Worm (Caenorhabditis elegans) whole organism, L3 larva: Measurements from ENCODE around the gene F37A8.1.
A peak's percentile ranks its signal among the peaks of the same experiment; 100 is the strongest.

Experiments used
- R02D3.7 ChIP-seq: fragments of 150-350 bp; optimal IDR thresholded peaks from 2 replicates; lab custom pipeline; 2014; ENCODE audit warnings: missing biosample characterization, missing genetic modification characterization
- ama-1 ChIP-seq: fragments of 150-350 bp; optimal IDR thresholded peaks from 2 replicates; lab custom pipeline; 2018
- ceh-28 ChIP-seq: fragments of 150-350 bp; optimal IDR thresholded peaks from 2 replicates; lab custom pipeline; 2014; ENCODE audit warnings: missing biosample characterization, missing genetic modification reagents, missing genetic modification characterization
- ceh-9 ChIP-seq: sonication (generic microtip); optimal IDR thresholded peaks from 2 replicates; lab custom pipeline; 2018; ENCODE audit warnings: missing biosample characterization, missing genetic modification characterization
- daf-12 ChIP-seq: fragments of 150-350 bp; optimal IDR thresholded peaks from 2 replicates; lab custom pipeline; 2014; ENCODE audit warnings: missing biosample characterization, missing genetic modification reagents, missing genetic modification characterization
- egl-5 ChIP-seq: fragments of 150-350 bp; optimal IDR thresholded peaks from 2 replicates; lab custom pipeline; 2017; ENCODE audit warnings: missing biosample characterization, missing genetic modification reagents, missing genetic modification characterization, inconsistent platforms
- elt-1 ChIP-seq: fragments of 150-350 bp; optimal IDR thresholded peaks from 2 replicates; lab custom pipeline; 2014; ENCODE audit warnings: missing biosample characterization, missing genetic modification characterization
- elt-3 ChIP-seq, 3 experiments: fragments of 150-350 bp in 1 of 3; sonication (generic microtip) in 2 of 3; optimal IDR thresholded peaks; 2 replicates in 2 of 3; 4 replicates in 1 of 3; lab custom pipeline; 2014 to 2017; ENCODE audit warnings: missing biosample characterization in 3 of 3, missing genetic modification characterization in 3 of 3
- fkh-10 ChIP-seq: sonication (generic microtip); optimal IDR thresholded peaks from 2 replicates; lab custom pipeline; 2017; ENCODE audit warnings: missing biosample characterization, missing genetic modification reagents, missing genetic modification characterization
- fos-1 ChIP-seq: fragments of 150-350 bp; optimal IDR thresholded peaks from 2 replicates; lab custom pipeline; 2014; ENCODE audit warnings: missing biosample characterization, missing genetic modification characterization
- jun-1 ChIP-seq: fragments of 150-350 bp; optimal IDR thresholded peaks from 2 replicates; lab custom pipeline; 2014; ENCODE audit warnings: missing biosample characterization, missing genetic modification reagents, missing genetic modification characterization
- lin-15B ChIP-seq: fragments of 150-350 bp; optimal IDR thresholded peaks from 2 replicates; lab custom pipeline; 2014; ENCODE audit warnings: missing biosample characterization, missing genetic modification characterization
- lsy-12 ChIP-seq: sonication (generic microtip); optimal IDR thresholded peaks from 2 replicates; lab custom pipeline; 2016; ENCODE audit warnings: mild to moderate bottlenecking, missing genetic modification characterization, missing compliant biosample characterization
- mdl-1 ChIP-seq: fragments of 150-350 bp; optimal IDR thresholded peaks from 2 replicates; lab custom pipeline; 2014; ENCODE audit warnings: missing biosample characterization, missing genetic modification characterization
- nfya-1 ChIP-seq: sonication (generic microtip); optimal IDR thresholded peaks from 2 replicates; lab custom pipeline; 2017; ENCODE audit warnings: missing genetic modification characterization, mild to moderate bottlenecking, missing compliant biosample characterization, antibody characterized with exemption, moderate library complexity; ENCODE audit not compliant: insufficient read depth
- nhr-12 ChIP-seq: fragments of 150-350 bp; optimal IDR thresholded peaks from 2 replicates; lab custom pipeline; 2014; ENCODE audit warnings: missing biosample characterization, missing genetic modification characterization
- nhr-237 ChIP-seq: fragments of 150-350 bp; optimal IDR thresholded peaks from 2 replicates; lab custom pipeline; 2014; ENCODE audit warnings: missing biosample characterization, missing genetic modification characterization
- nhr-25 ChIP-seq: sonication (generic microtip); optimal IDR thresholded peaks from 2 replicates; lab custom pipeline; 2017; ENCODE audit warnings: missing biosample characterization, missing genetic modification characterization
- nhr-28 ChIP-seq: fragments of 150-350 bp; optimal IDR thresholded peaks from 2 replicates; lab custom pipeline; 2014; ENCODE audit warnings: missing biosample characterization, missing genetic modification characterization
- nhr-43 ChIP-seq: sonication (generic microtip); optimal IDR thresholded peaks from 2 replicates; lab custom pipeline; 2016; ENCODE audit warnings: mild to moderate bottlenecking, missing genetic modification characterization, missing compliant biosample characterization; ENCODE audit not compliant: poor library complexity, severe bottlenecking
- nhr-67 ChIP-seq: fragments of 150-350 bp; optimal IDR thresholded peaks from 2 replicates; lab custom pipeline; 2014; ENCODE audit warnings: missing biosample characterization, missing genetic modification characterization
- nhr-76 ChIP-seq: fragments of 150-350 bp; sonication (generic microtip); optimal IDR thresholded peaks from 5 replicates; lab custom pipeline; 2014; ENCODE audit warnings: missing biosample characterization, missing genetic modification characterization
- pqm-1 ChIP-seq: fragments of 150-350 bp; optimal IDR thresholded peaks from 2 replicates; lab custom pipeline; 2017; ENCODE audit warnings: missing biosample characterization, missing genetic modification characterization, inconsistent platforms
- sea-2 ChIP-seq: fragments of 150-350 bp; sonication (generic microtip); optimal IDR thresholded peaks from 4 replicates; lab custom pipeline; 2014; ENCODE audit warnings: missing biosample characterization, missing genetic modification reagents, missing genetic modification characterization
- skn-1 ChIP-seq: fragments of 150-350 bp; optimal IDR thresholded peaks from 2 replicates; lab custom pipeline; 2014; ENCODE audit warnings: missing biosample characterization, missing genetic modification characterization
- snpc-4 ChIP-seq: fragments of 150-350 bp; optimal IDR thresholded peaks from 2 replicates; lab custom pipeline; 2014; ENCODE audit warnings: missing biosample characterization, missing genetic modification characterization
- tbx-2 ChIP-seq: sonication (generic microtip); optimal IDR thresholded peaks from 2 replicates; lab custom pipeline; 2016; ENCODE audit warnings: mild to moderate bottlenecking, missing genetic modification characterization, missing compliant biosample characterization
- unc-39 ChIP-seq: sonication (generic microtip); optimal IDR thresholded peaks from 4 replicates; lab custom pipeline; 2017; ENCODE audit warnings: missing biosample characterization, missing genetic modification characterization
- unc-62 ChIP-seq: fragments of 150-350 bp; sonication (generic microtip); optimal IDR thresholded peaks from 4 replicates; lab custom pipeline; 2014; ENCODE audit warnings: missing biosample characterization, missing genetic modification reagents, missing genetic modification characterization
- zag-1 ChIP-seq: fragments of 150-350 bp; optimal IDR thresholded peaks from 2 replicates; lab custom pipeline; 2014; ENCODE audit warnings: missing biosample characterization, missing genetic modification characterization
- ztf-11 ChIP-seq: fragments of 150-350 bp; optimal IDR thresholded peaks from 2 replicates; lab custom pipeline; 2014; ENCODE audit warnings: missing biosample characterization, missing genetic modification characterization
- ztf-4 ChIP-seq: fragments of 150-350 bp; optimal IDR thresholded peaks from 2 replicates; lab custom pipeline; 2014; ENCODE audit warnings: missing biosample characterization, missing genetic modification characterization

F37A8.1 gene

ce11 chrIII:3921646-3922328 lies 6.4 kb upstream of the F37A8.1 start, which contains the start of the genes metl-6 and nit-1 (continued):
- TF ChIP-seq elt-1 (tag; lab: Kevin White, UChicago) (no peak), sea-2 (no peak), lsy-12 (tag; lab: Kevin White, UChicago) (no peak)
- TF ChIP-seq, all 47 proteins: peak for 8

ce11 chrIII:3926116-3926515 lies 2.1 kb upstream of the F37A8.1 start, which contains the start of gene ZK1058.9:
Gene ZK1058.9 (minus strand): TSS chrIII:3926216.
- TF ChIP-seq nhr-76 (tag; lab: Kevin White, UChicago), result no peak
- TF ChIP-seq nhr-43 (tag; lab: Kevin White, UChicago), result no peak
- TF ChIP-seq pqm-1 (tag; lab: Kevin White, UChicago), result no peak
- TF ChIP-seq lsy-12 (tag; lab: Kevin White, UChicago), result no peak
- no peak for TF ChIP-seq jun-1
- no peak for TF ChIP-seq ama-1
- no peak for TF ChIP-seq fos-1
- no peak for TF ChIP-seq unc-62
- no peak for TF ChIP-seq nhr-67 (tag; lab: Kevin White, UChicago)
- no peak for TF ChIP-seq nhr-12 (tag; lab: Kevin White, UChicago)
- no peak for TF ChIP-seq zag-1 (tag; lab: Kevin White, UChicago)

- TF ChIP-seq elt-1 (tag; lab: Kevin White, UChicago), result no peak
- no peak for TF ChIP-seq tbx-2 (tag; lab: Kevin White, UChicago)
- TF ChIP-seq ama-1, result no peak
- no peak for TF ChIP-seq ztf-4 (tag; lab: Kevin White, UChicago)
- TF ChIP-seq nhr-28 (tag; lab: Kevin White, UChicago), result no peak
- TF ChIP-seq nfya-1 (tag; lab: Kevin White, UChicago), result no peak
- TF ChIP-seq jun-1, result no peak
- no peak for TF ChIP-seq mdl-1 (tag; lab: Kevin White, UChicago)
- no peak for TF ChIP-seq ceh-28
- no peak for TF ChIP-seq fos-1
- no peak for TF ChIP-seq nhr-43 (tag; lab: Kevin White, UChicago)
- no peak for TF ChIP-seq ztf-11
- no peak for TF ChIP-seq pqm-1 (tag; lab: Kevin White, UChicago)
- TF ChIP-seq nhr-25, result no peak
- no peak for TF ChIP-seq R02D3.7 (tag; lab: Kevin White, UChicago)
- TF ChIP-seq daf-12 (tag; lab: Kevin White, UChicago), result no peak
- no peak for TF ChIP-seq nhr-237 (tag; lab: Kevin White, UChicago)
- no peak for TF ChIP-seq skn-1 (tag; lab: Kevin White, UChicago)
- no peak for TF ChIP-seq fkh-10 (GFP tag; lab: Kevin White, UChicago)
Observed at ce11 chrIII:3926801-3927200, 1.4 kb upstream of the F37A8.1 start.

ce11 chrIII:3927450-3927849 lies 786 bp upstream of the F37A8.1 start:
- no peak for TF ChIP-seq ceh-28
- TF ChIP-seq nhr-25, result no peak
- no peak for TF ChIP-seq lin-15B (tag; lab: Kevin White, UChicago)
- no peak for TF ChIP-seq nhr-237 (tag; lab: Kevin White, UChicago)
- no peak for TF ChIP-seq ceh-9 (tag; lab: Kevin White, UChicago)
- TF ChIP-seq egl-5 (tag; lab: Kevin White, UChicago), result peak; percentile 67

ce11 chrIII:3931423-3931822 lies 3.2 kb downstream of the F37A8.1 start, which contains the start of gene F37A8.2:
Gene F37A8.2 (minus strand): TSS chrIII:3931523.
- TF ChIP-seq ama-1 (no peak), zag-1 (tag; lab: Kevin White, UChicago) (no peak), fos-1 (no peak), fkh-10 (GFP tag; lab: Kevin White, UChicago) (no peak), daf-12 (tag; lab: Kevin White, UChicago) (no peak), snpc-4 (tag; lab: Kevin White, UChicago) (no peak), lsy-12 (tag; lab: Kevin White, UChicago) (no peak), lin-15B (tag; lab: Kevin White, UChicago) (no peak), unc-39 (tag; lab: Kevin White, UChicago) (no peak), pqm-1 (tag; lab: Kevin White, UChicago) (no peak), elt-3 (tag; optimal IDR thresholded peaks at IDR 0.05; lab: Kevin White, UChicago) (no peak), nhr-76 (tag; lab: Kevin White, UChicago) (no peak), ztf-11 (no peak)
